Worm (Caenorhabditis elegans) whole organism, midembryonic: Measurements from ENCODE around the gene F35E8.7.
"Not testable (repeated sequence)": the region's sequence is repeated elsewhere in the genome, so short reads cannot be mapped to it uniquely, and the experiment has no call there.

Source experiments
- T22C8.4 ChIP-seq: fragments of 200-800 bp; sonication (Bioruptor generic); IDR thresholded peaks from 2 replicates; pipeline ENCODE4 v1.3.6; 2022; ENCODE audit warnings: missing genetic modification characterization, missing compliant biosample characterization
- cog-1 ChIP-seq: sonication (generic microtip); optimal IDR thresholded peaks from 2 replicates; lab custom pipeline; 2016; ENCODE audit warnings: missing genetic modification characterization, missing compliant biosample characterization
- flt-1 ChIP-seq: fragments of 200-800 bp; sonication (Bioruptor generic); IDR thresholded peaks from 2 replicates; pipeline ENCODE4 v1.3.6; 2022; ENCODE audit warnings: missing genetic modification characterization, missing compliant biosample characterization
- klf-2 ChIP-seq: fragments of 200-800 bp; sonication (Bioruptor generic); conservative IDR thresholded peaks from 2 replicates; pipeline ENCODE4 v1.3.6; 2022; ENCODE audit warnings: missing genetic modification reagents, missing genetic modification characterization, missing compliant biosample characterization
- med-1 ChIP-seq: sonication (generic microtip); optimal IDR thresholded peaks from 2 replicates; lab custom pipeline; 2017; ENCODE audit warnings: missing genetic modification characterization, mild to moderate bottlenecking, missing compliant biosample characterization, antibody characterized with exemption, missing genetic modification reagents; ENCODE audit not compliant: insufficient read depth
- ref-1 ChIP-seq: fragments of 200-800 bp; sonication (Bioruptor generic); conservative IDR thresholded peaks from 2 replicates; pipeline ENCODE4 v1.3.6; 2022; ENCODE audit warnings: missing genetic modification reagents, missing genetic modification characterization, missing compliant biosample characterization
- tab-1 ChIP-seq: fragments of 200-800 bp; sonication (Bioruptor generic); IDR thresholded peaks from 2 replicates; pipeline ENCODE4 v1.3.6; 2022; ENCODE audit warnings: missing genetic modification characterization, missing compliant biosample characterization
- ztf-23 ChIP-seq: fragments of 200-800 bp; sonication (Bioruptor generic); IDR thresholded peaks from 2 replicates; pipeline ENCODE4 v1.3.6; 2022; ENCODE audit warnings: missing genetic modification reagents, missing genetic modification characterization, missing compliant biosample characterization
- ztf-29 ChIP-seq: fragments of 200-800 bp; sonication (Bioruptor generic); IDR thresholded peaks from 2 replicates; pipeline ENCODE4 v1.3.6; 2022; ENCODE audit warnings: missing genetic modification reagents, missing genetic modification characterization, missing compliant biosample characterization

F35E8.7 gene

DNA sequence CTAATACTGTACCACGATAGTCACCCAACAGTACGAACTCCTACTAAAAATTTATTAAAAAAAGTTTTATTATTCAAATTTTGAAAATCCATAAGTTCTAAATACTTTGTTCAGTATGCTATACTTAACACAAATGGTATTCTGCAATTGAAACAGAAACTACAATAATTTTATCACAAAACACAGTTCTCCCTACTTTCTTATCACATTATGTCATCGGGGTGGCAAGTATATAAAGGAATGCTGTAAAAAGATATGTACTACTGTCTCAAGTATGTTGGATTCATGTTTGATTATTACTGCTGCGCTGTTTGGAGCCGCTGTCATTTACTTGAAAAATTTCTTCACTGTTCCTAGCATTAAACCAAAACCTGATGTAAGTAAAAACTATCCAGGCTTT, 7.3 kb downstream of the F35E8.7 start, which contains the start of gene cdr-1:
Gene cdr-1, plus strand, starts transcription at position 208 of the 400 bp plus-strand sequence.
- TF ChIP-seq ztf-29 (no peak), flt-1 (no peak), klf-2 (GFP tag; lab: Robert Waterston, UW) (no peak), ztf-23 (GFP tag; lab: Robert Waterston, UW) (no peak), cog-1 (tag; lab: Kevin White, UChicago) (no peak), T22C8.4 (GFP tag; lab: Robert Waterston, UW) (no peak)

DNA sequence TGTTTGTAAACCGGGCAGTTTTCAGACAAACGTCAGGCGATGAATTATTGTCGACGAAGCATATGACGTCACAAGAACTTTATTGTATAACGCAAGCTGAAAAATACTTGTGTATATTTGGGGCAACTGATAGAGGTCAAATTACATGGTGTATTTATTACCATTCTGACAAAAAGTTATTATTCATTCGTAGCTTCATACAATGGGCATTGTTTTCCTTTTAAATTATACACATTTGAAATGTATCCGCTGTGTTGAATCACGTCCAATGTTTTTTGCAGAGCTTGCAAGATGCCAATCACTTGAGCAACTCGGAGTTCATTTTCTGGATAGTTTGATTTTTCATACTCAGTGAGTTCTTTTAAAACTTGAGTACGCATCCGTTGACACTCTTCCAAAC, 9.2 kb downstream of the F35E8.7 start, which contains the start of gene F35E8.13:
Gene F35E8.13, plus strand, starts transcription at position 301 of the 400 bp plus-strand sequence.
- TF ChIP-seq klf-2 (GFP tag; lab: Robert Waterston, UW) (no peak), ztf-23 (GFP tag; lab: Robert Waterston, UW) (no peak), cog-1 (tag; lab: Kevin White, UChicago) (no peak), flt-1 (no peak), tab-1 (GFP tag; lab: Robert Waterston, UW) (no peak), ztf-29 (no peak), T22C8.4 (GFP tag; lab: Robert Waterston, UW) (no peak), ref-1 (GFP tag; lab: Robert Waterston, UW) (no peak), med-1 (no peak)

DNA sequence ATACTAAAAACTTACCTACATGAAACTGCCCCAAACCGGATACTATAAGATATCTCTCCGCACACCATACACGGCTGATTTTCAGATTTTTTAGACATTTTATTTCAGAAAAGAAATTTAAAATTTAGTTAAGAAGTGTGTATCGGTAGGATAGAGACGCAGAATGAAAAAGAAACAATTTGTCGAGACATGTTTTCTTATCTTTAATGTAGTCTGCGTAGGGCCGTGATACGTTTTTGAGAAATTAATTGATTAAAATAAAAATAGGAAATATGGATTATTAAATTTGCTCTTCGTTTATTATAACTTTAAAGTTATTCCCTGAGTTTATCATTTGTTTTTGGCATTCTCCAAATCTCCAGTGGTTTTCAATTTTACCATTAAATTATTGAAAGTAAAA, 10.5 kb downstream of the F35E8.7 start, which contains the start of gene nhr-108:
Gene nhr-108, minus strand, starts transcription at position 166 of the 400 bp plus-strand sequence.
- no peak for TF ChIP-seq ztf-23 (GFP tag; lab: Robert Waterston, UW)
- TF ChIP-seq cog-1 (tag; lab: Kevin White, UChicago), result no peak
- TF ChIP-seq klf-2 (GFP tag; lab: Robert Waterston, UW), result no peak
- TF ChIP-seq ref-1 (GFP tag; lab: Robert Waterston, UW), result no peak
- no peak for TF ChIP-seq tab-1 (GFP tag; lab: Robert Waterston, UW)
- TF ChIP-seq med-1, result no peak
- TF ChIP-seq T22C8.4 (GFP tag; lab: Robert Waterston, UW), result no peak
- TF ChIP-seq ztf-29, result no peak
- no peak for TF ChIP-seq flt-1

DNA sequence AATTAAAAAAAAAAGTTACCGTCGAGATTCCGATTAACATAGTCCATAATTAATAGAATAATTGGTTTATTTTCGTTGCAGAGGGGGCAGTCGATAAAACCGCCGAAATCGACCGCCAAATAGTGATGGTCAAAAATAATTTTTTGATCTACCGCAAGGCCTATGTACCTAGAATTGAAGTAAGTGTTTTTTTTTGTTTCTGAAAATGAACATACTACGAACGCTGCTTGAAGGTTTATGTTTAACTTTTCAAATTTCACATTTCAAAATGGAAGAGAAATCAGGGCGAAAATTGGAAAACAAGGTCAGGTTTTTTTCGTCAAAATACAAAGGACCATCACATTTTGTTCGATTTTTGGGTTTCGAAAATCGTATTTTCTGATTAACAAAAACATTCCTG, 14.5 kb downstream of the F35E8.7 start, which contains the start of gene pzf-1:
Gene pzf-1, minus strand, starts transcription at position 101 of the 400 bp plus-strand sequence.
- TF ChIP-seq ztf-23 (GFP tag; lab: Robert Waterston, UW) (no peak), ref-1 (GFP tag; lab: Robert Waterston, UW) (no peak), flt-1 (no peak), klf-2 (GFP tag; lab: Robert Waterston, UW) (no peak), tab-1 (GFP tag; lab: Robert Waterston, UW) (no peak), med-1 (no peak), ztf-29 (no peak), T22C8.4 (GFP tag; lab: Robert Waterston, UW) (no peak)

DNA sequence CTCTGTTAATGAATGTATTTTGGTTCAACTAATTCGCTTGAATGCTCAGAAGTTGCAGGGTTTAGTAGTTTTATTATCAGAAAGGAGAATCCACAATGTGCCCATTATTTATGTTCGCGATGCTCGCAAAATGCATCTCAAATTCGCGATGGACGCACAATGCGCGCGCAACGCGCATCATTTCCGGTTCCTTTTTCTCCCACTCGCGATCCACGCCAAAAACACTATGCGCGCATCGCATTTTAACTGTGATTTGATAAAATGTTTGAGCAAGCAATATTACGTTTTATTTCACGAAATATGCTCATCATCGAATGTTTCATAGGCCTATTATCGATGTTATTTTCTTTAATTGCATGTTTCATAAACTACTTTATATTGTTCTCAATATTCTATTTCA, 16.1 kb downstream of the F35E8.7 start, which contains the start of gene srbc-77:
Gene srbc-77, plus strand, starts transcription at position 301 of the 400 bp plus-strand sequence.
- TF ChIP-seq med-1; T22C8.4 (GFP tag; lab: Robert Waterston, UW); flt-1: not testable (repeated sequence)

DNA sequence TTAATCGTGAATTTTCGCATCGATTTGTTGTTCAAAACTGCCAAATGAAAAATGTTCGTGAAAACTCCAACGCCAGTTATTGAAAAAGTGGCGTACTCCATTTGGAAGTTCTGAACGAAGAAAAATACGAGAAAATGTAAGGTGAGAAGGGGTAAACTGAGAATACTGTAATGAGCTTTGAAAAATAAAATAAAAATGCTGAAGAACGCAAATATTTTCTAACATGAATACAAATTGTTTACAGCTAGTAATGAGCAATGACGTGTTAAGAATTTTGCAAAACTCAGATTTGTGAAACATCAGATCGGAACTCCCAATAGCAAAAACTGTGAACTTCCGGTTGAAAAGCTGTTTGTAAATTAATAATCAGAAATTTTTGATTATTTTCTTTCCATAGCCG, 18.6 kb downstream of the F35E8.7 start, which contains the start of gene srw-26:
Gene srw-26, minus strand, starts transcription at position 101 of the 400 bp plus-strand sequence.
- TF ChIP-seq med-1 (no peak), ref-1 (GFP tag; lab: Robert Waterston, UW) (no peak), tab-1 (GFP tag; lab: Robert Waterston, UW) (no peak), flt-1 (no peak), ztf-23 (GFP tag; lab: Robert Waterston, UW) (no peak), T22C8.4 (GFP tag; lab: Robert Waterston, UW) (no peak), cog-1 (tag; lab: Kevin White, UChicago) (no peak), ztf-29 (no peak)

DNA sequence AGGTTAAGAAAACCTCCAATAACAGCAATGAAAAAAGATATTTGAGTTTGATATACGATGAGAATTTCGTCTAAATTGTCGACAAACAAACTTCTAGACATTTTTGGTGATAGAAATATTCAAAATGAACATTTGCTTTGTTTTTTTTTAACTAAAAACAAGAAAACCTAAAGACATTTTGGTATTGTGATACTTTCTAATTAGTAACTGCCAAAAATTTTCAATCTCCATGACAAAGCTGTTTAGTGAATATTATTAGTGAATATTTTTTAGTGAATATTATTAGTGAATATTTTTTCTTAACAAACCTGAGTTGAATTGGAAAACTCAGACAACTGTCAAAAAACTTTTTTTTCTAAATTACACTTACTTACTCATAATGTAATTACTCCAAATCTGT, 26.4 kb downstream of the F35E8.7 start, which contains the start of gene srw-55:
Gene srw-55, minus strand, starts transcription at position 101 of the 400 bp plus-strand sequence.
- TF ChIP-seq T22C8.4 (GFP tag; lab: Robert Waterston, UW) (no peak), ztf-29 (no peak), cog-1 (tag; lab: Kevin White, UChicago) (no peak)

DNA sequence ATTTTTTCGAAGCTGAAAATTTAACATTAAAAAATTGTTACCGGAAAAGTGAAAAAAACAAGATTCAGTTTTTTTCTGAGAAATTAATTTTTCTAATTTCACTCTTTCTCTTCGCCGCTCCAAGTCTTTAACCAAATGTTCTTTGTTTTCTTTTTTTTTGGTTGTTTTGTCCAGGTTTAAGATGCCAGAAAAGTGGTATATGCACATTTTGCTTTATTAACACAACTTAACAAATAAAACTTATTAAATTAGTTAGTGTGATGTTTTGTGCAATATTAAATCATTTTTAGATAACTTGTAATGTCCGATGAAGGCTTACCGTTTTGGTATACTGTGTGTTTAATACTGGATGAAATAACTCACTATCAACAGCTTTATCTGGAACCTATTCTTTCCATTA, 29.3 kb downstream of the F35E8.7 start, which contains the start of gene srw-53:
Gene srw-53, plus strand, starts transcription at position 301 of the 400 bp plus-strand sequence.
- TF ChIP-seq tab-1 (GFP tag; lab: Robert Waterston, UW), result no peak
- no peak for TF ChIP-seq flt-1
- no peak for TF ChIP-seq cog-1 (tag; lab: Kevin White, UChicago)
- no peak for TF ChIP-seq klf-2 (GFP tag; lab: Robert Waterston, UW)
- no peak for TF ChIP-seq T22C8.4 (GFP tag; lab: Robert Waterston, UW)
- TF ChIP-seq ztf-23 (GFP tag; lab: Robert Waterston, UW), result no peak
- no peak for TF ChIP-seq ref-1 (GFP tag; lab: Robert Waterston, UW)
- no peak for TF ChIP-seq med-1
- TF ChIP-seq ztf-29, result no peak

DNA sequence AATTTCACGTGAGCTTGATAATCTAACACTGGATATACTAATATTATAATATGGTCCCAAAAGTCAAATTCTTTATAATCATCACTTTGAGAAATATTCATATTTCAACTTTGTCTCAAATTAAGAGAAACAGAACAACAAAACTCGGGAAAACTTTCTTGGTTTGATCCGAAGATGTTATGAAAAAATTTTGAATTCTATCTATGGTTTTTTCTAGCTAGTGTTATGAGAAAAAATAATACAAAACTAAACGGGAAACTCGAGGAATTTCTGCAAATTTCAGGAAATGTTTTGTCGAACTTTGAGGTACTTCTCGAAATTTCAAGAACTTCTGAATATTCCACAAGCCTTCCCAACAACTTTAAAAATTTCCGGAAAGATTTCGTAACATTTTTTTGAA, 37.1 kb downstream of the F35E8.7 start, which contains the start of gene srw-59:
Gene srw-59, minus strand, starts transcription at position 101 of the 400 bp plus-strand sequence.
- TF ChIP-seq med-1, result no peak
- TF ChIP-seq T22C8.4 (GFP tag; lab: Robert Waterston, UW), result no peak
- no peak for TF ChIP-seq flt-1
- TF ChIP-seq klf-2 (GFP tag; lab: Robert Waterston, UW), result no peak
- TF ChIP-seq cog-1 (tag; lab: Kevin White, UChicago), result no peak
- no peak for TF ChIP-seq ztf-23 (GFP tag; lab: Robert Waterston, UW)
- TF ChIP-seq ztf-29, result no peak
- TF ChIP-seq tab-1 (GFP tag; lab: Robert Waterston, UW), result no peak
- TF ChIP-seq ref-1 (GFP tag; lab: Robert Waterston, UW), result no peak

DNA sequence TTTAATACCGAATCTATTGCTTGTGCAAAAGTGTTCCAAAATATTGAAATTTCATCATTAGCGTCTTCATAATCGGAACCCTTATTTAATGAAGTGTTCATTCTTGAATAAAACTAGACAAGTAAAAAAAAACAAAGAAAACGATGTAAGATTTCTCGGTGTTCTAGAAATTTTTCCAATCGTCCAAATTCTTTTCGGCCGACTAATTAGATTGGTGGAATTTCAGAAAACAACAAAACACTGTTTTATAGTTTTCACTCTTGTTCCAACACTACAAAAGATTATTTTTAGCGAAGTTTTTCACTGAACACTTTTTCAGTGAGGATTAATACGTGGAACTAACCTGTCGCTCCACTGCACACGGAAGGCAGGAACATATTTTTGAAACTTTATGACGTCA, 38.9 kb downstream of the F35E8.7 start, which contains the start of gene srw-56:
Gene srw-56, minus strand, starts transcription at position 101 of the 400 bp plus-strand sequence.
- TF ChIP-seq ztf-29 (no peak), T22C8.4 (GFP tag; lab: Robert Waterston, UW) (no peak), ztf-23 (GFP tag; lab: Robert Waterston, UW) (no peak), tab-1 (GFP tag; lab: Robert Waterston, UW) (no peak), ref-1 (GFP tag; lab: Robert Waterston, UW) (no peak), med-1 (no peak), flt-1 (no peak), klf-2 (GFP tag; lab: Robert Waterston, UW) (no peak), cog-1 (tag; lab: Kevin White, UChicago) (no peak)
